Fruit fly (Drosophila melanogaster): ENCODE measurements around the gene Lectin-galC1.

The Lectin-galC1 gene

dm6 chr2L:19426330-19426781, 9.1 kb downstream of the Lectin-galC1 start, which contains the start of gene Pax (continued):
- TF ChIP-seq CG11456 (GFP tag; IDR thresholded peaks at IDR 0.05) (no peak), CG34376 (GFP tag; optimal IDR thresholded peaks at IDR 0.05) (peak; percentile 68), CG9727 (GFP tag; optimal IDR thresholded peaks at IDR 0.05) (no peak), Dfd (GFP tag; optimal IDR thresholded peaks at IDR 0.05) (no peak), CG11247 (GFP tag; IDR thresholded peaks at IDR 0.05) (no peak), CG3995 (GFP tag; optimal IDR thresholded peaks at IDR 0.05) (no peak), Pdp1 (GFP tag; optimal IDR thresholded peaks at IDR 0.05) (no peak), ham (GFP tag; IDR thresholded peaks at IDR 0.05) (no peak), Rx (GFP tag; IDR thresholded peaks at IDR 0.05) (no peak), CG18599 (GFP tag; optimal IDR thresholded peaks at IDR 0.05) (no peak), da (GFP tag; optimal IDR thresholded peaks at IDR 0.05) (no peak), mirr (GFP tag; optimal IDR thresholded peaks at IDR 0.05) (no peak), Sox102F (GFP tag; optimal IDR thresholded peaks at IDR 0.05) (no peak), Kr (GFP tag; optimal IDR thresholded peaks at IDR 0.05) (no peak), CG10274 (GFP tag; optimal IDR thresholded peaks at IDR 0.05) (no peak), croc (GFP tag; conservative IDR thresholded peaks at IDR 0.05) (no peak), NC2β (GFP tag; optimal IDR thresholded peaks at IDR 0.05) (no peak), tin (GFP tag; optimal IDR thresholded peaks at IDR 0.05) (no peak), CG8290 (GFP tag; optimal IDR thresholded peaks at IDR 0.05) (no peak), CG8290 (tag; optimal IDR thresholded peaks at IDR 0.05) (peak in 1 of 2 experiments; percentile 56), hb (GFP tag; IDR thresholded peaks at IDR 0.05; ENCODE audit: partially characterized antibody) (peak; percentile 89), gce (GFP tag; IDR thresholded peaks at IDR 0.05) (no peak), Ptx1 (GFP tag; IDR thresholded peaks at IDR 0.05) (no peak), CG15601 (tag; optimal IDR thresholded peaks at IDR 0.05) (peak; percentile 29), ttk (GFP tag; IDR thresholded peaks at IDR 0.05) (no peak), dati (GFP tag; IDR thresholded peaks at IDR 0.05) (no peak), Blimp-1 (GFP tag; optimal IDR thresholded peaks at IDR 0.05) (no peak), Poxn (GFP tag; IDR thresholded peaks at IDR 0.05) (no peak), CG31224 (GFP tag; IDR thresholded peaks at IDR 0.05) (no peak), twi (tag; optimal IDR thresholded peaks at IDR 0.05) (no peak), H2.0 (GFP tag; IDR thresholded peaks at IDR 0.05) (no peak), hkb (optimal IDR thresholded peaks at IDR 0.05) (no peak), hkb (GFP tag; IDR thresholded peaks at IDR 0.05) (no peak), CG4617 (GFP tag; optimal IDR thresholded peaks at IDR 0.05; ENCODE audit: borderline replicate concordance) (no peak), dm (GFP tag; optimal IDR thresholded peaks at IDR 0.05) (no peak), chif (GFP tag; optimal IDR thresholded peaks at IDR 0.05) (no peak), CG9932 (GFP tag; IDR thresholded peaks at IDR 0.05) (peak; percentile 5; the same call in 1 of the 2 replicates), Camta (GFP tag; optimal IDR thresholded peaks at IDR 0.05) (no peak), CG4360 (GFP tag; IDR thresholded peaks at IDR 0.05) (no peak), zf30C (GFP tag; optimal IDR thresholded peaks at IDR 0.05) (no peak), C15 (GFP tag; IDR thresholded peaks at IDR 0.05) (no peak), CG31441 (GFP tag; IDR thresholded peaks at IDR 0.05) (no peak), Optix (GFP tag; IDR thresholded peaks at IDR 0.05) (no peak), CG18619 (GFP tag; optimal IDR thresholded peaks at IDR 0.05) (no peak), CG1792 (GFP tag; optimal IDR thresholded peaks at IDR 0.05) (no peak), GATAe (GFP tag; conservative IDR thresholded peaks at IDR 0.05) (no peak), dimm (GFP tag; IDR thresholded peaks at IDR 0.05) (no peak), Chrac-16 (GFP tag; optimal IDR thresholded peaks at IDR 0.05) (no peak), CG8944 (GFP tag; optimal IDR thresholded peaks at IDR 0.05) (no peak), CG12071 (GFP tag; optimal IDR thresholded peaks at IDR 0.05) (no peak), Doc3 (GFP tag; IDR thresholded peaks at IDR 0.05; ENCODE audit: partially characterized antibody) (peak; percentile 95), pnt (GFP tag; optimal IDR thresholded peaks at IDR 0.05) (no peak), kah (GFP tag; optimal IDR thresholded peaks at IDR 0.05) (no peak)

Data from whole organism, embryonic.